Fruit fly (Drosophila melanogaster): Measurements from ENCODE around the gene CG33647.

The CG33647 gene

DNA sequence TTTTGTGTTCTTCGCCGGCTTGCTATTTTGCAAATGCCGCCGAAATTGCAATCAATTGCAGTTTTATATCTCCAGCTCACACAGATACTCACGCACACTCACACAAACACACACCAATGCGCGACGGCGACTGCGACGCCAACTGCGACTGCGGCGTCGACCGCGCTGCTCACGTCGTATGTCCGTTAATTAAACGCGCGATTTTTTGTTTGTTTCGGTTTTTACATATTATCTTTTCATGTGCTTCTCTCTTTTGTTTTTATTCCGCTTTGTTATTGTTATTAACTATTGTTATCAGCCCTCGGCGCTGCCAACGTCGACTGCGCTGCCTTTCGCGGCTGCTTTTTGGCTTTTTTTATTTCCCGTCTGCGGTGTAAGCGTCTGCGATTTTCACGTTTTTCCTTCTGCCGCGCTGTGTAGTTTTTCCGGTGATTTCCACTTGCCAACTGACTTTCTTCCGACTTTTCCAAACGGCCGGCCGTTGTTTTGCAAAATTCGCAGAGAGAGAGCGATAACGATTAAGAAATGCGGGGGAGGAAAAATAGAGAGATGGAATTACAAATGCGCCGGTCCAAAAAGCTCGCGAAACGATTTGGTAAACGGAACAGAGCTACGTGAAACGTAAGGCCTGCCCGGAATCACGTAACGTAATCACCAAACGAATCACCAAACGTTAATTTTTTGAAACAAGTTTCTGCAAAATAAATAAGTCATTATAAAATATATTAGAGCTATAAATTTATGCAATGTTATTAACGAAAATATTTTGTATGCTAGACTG is 1.0 kb upstream of the CG33647 start, which contains the start of gene fz2:
fz2 (minus strand) TSS at position 452 of the 781 bp plus-strand sequence.
- TF ChIP-seq foxo (GFP tag; optimal IDR thresholded peaks at IDR 0.05) (no peak), rgr (GFP tag; optimal IDR thresholded peaks at IDR 0.05) (no peak), usp (GFP tag; optimal IDR thresholded peaks at IDR 0.05) (no peak), woc (GFP tag; optimal IDR thresholded peaks at IDR 0.05) (no peak), Dfd (GFP tag; optimal IDR thresholded peaks at IDR 0.05) (no peak), GATAd (GFP tag; optimal IDR thresholded peaks at IDR 0.05) (no peak), h (GFP tag; optimal IDR thresholded peaks at IDR 0.05) (no peak)

dm6 chr3L:19236554-19236953 is 394 bp downstream of the CG33647 start:
- TF ChIP-seq Dfd (GFP tag; optimal IDR thresholded peaks at IDR 0.05) (no peak), OdsH (GFP tag; optimal IDR thresholded peaks at IDR 0.05) (no peak), sv (GFP tag; optimal IDR thresholded peaks at IDR 0.05) (no peak), Hr78 (GFP tag; optimal IDR thresholded peaks at IDR 0.05) (no peak), Mio (GFP tag; optimal IDR thresholded peaks at IDR 0.05) (no peak), dsf (GFP tag; optimal IDR thresholded peaks at IDR 0.05; ENCODE audit: borderline replicate concordance) (no peak), Vsx2 (GFP tag; optimal IDR thresholded peaks at IDR 0.05; ENCODE audit: partially characterized antibody) (no peak), Myc (optimal IDR thresholded peaks at IDR 0.05) (no peak), sage (GFP tag; optimal IDR thresholded peaks at IDR 0.05) (no peak), Jra (GFP tag; optimal IDR thresholded peaks at IDR 0.05) (no peak), Rel (GFP tag; optimal IDR thresholded peaks at IDR 0.05) (no peak), Rel (tag; optimal IDR thresholded peaks at IDR 0.05) (no peak), Dif (GFP tag; optimal IDR thresholded peaks at IDR 0.05; ENCODE audit: partially characterized antibody) (no peak), ey (GFP tag; optimal IDR thresholded peaks at IDR 0.05) (no peak), br (GFP tag; optimal IDR thresholded peaks at IDR 0.05) (no peak), Sp1 (GFP tag; optimal IDR thresholded peaks at IDR 0.05) (no peak), CG32264 (GFP tag; optimal IDR thresholded peaks at IDR 0.05) (no peak), GATAd (GFP tag; optimal IDR thresholded peaks at IDR 0.05) (no peak), Abd-B (GFP tag; optimal IDR thresholded peaks at IDR 0.05) (no peak)

DNA sequence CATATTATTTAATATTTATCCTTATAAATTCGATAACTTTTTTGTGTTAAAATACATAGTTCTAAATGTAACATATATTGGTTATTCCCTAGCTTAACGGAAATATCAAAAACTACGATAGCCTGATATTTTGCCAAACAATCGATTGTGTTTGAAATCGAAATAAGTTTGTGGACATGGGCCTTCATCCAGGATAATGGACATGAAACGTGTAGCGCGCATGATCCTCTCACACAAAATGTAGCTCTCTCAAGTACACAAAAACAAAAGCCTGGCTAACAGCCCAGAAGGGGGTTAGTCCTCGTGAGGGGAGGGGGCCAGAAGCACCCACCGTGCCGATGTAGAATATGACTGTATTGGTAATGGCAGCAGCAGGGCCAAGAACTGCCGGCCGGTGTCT is 1.6 kb downstream of the CG33647 start:
- TF ChIP-seq ey (GFP tag; optimal IDR thresholded peaks at IDR 0.05): no peak
- no peak for TF ChIP-seq brk (GFP tag; optimal IDR thresholded peaks at IDR 0.05)
- no peak for TF ChIP-seq br (GFP tag; optimal IDR thresholded peaks at IDR 0.05)
- TF ChIP-seq Myc (optimal IDR thresholded peaks at IDR 0.05): no peak
- TF ChIP-seq Dif (GFP tag; optimal IDR thresholded peaks at IDR 0.05; ENCODE audit: partially characterized antibody): no peak
- no peak for TF ChIP-seq CG9705 (GFP tag; optimal IDR thresholded peaks at IDR 0.05)
- no peak for TF ChIP-seq jim (GFP tag; optimal IDR thresholded peaks at IDR 0.05)
- TF ChIP-seq pan (optimal IDR thresholded peaks at IDR 0.05): no peak
- no peak for TF ChIP-seq Dfd (GFP tag; optimal IDR thresholded peaks at IDR 0.05)
- TF ChIP-seq Rel (GFP tag; optimal IDR thresholded peaks at IDR 0.05): no peak
- TF ChIP-seq Rel (tag; optimal IDR thresholded peaks at IDR 0.05): no peak
- TF ChIP-seq Hnf4 (GFP tag; optimal IDR thresholded peaks at IDR 0.05): no peak
- no peak for TF ChIP-seq foxo (GFP tag; optimal IDR thresholded peaks at IDR 0.05)
- no peak for TF ChIP-seq Mio (GFP tag; optimal IDR thresholded peaks at IDR 0.05)
- no peak for TF ChIP-seq Sp1 (GFP tag; optimal IDR thresholded peaks at IDR 0.05)
- TF ChIP-seq psq (GFP tag; optimal IDR thresholded peaks at IDR 0.05): no peak
- TF ChIP-seq N (GFP tag; optimal IDR thresholded peaks at IDR 0.05): no peak
- no peak for TF ChIP-seq Hr78 (GFP tag; optimal IDR thresholded peaks at IDR 0.05)
- TF ChIP-seq Abd-B (GFP tag; optimal IDR thresholded peaks at IDR 0.05): no peak
- TF ChIP-seq woc (GFP tag; optimal IDR thresholded peaks at IDR 0.05): no peak
- no peak for TF ChIP-seq lola (GFP tag; optimal IDR thresholded peaks at IDR 0.05)

dm6 chr3L:19251643-19252042 is 15.5 kb downstream of the CG33647 start:
- no peak for TF ChIP-seq CG32264 (GFP tag; optimal IDR thresholded peaks at IDR 0.05)
- TF ChIP-seq tai (GFP tag; optimal IDR thresholded peaks at IDR 0.05): no peak
- TF ChIP-seq psq (GFP tag; optimal IDR thresholded peaks at IDR 0.05): no peak
- TF ChIP-seq HLH106 (tag; optimal IDR thresholded peaks at IDR 0.05): no peak
- TF ChIP-seq Hnf4 (GFP tag; optimal IDR thresholded peaks at IDR 0.05): no peak
- TF ChIP-seq rgr (GFP tag; optimal IDR thresholded peaks at IDR 0.05): no peak
- TF ChIP-seq jim (GFP tag; optimal IDR thresholded peaks at IDR 0.05): no peak
- no peak for TF ChIP-seq CrebA (GFP tag; optimal IDR thresholded peaks at IDR 0.05; ENCODE audit: borderline replicate concordance)
- TF ChIP-seq Vsx2 (GFP tag; optimal IDR thresholded peaks at IDR 0.05; ENCODE audit: partially characterized antibody): no peak
- no peak for TF ChIP-seq Hr83 (GFP tag; optimal IDR thresholded peaks at IDR 0.05; ENCODE audit: poor library complexity, severe bottlenecking)
- no peak for TF ChIP-seq Hr78 (GFP tag; optimal IDR thresholded peaks at IDR 0.05)
- TF ChIP-seq dmrt93B (GFP tag; optimal IDR thresholded peaks at IDR 0.05): no peak
- TF ChIP-seq N (GFP tag; optimal IDR thresholded peaks at IDR 0.05): no peak
- no peak for TF ChIP-seq woc (GFP tag; optimal IDR thresholded peaks at IDR 0.05)
- TF ChIP-seq CG9705 (GFP tag; optimal IDR thresholded peaks at IDR 0.05): no peak
- no peak for TF ChIP-seq Myc (optimal IDR thresholded peaks at IDR 0.05)
- TF ChIP-seq usp (GFP tag; optimal IDR thresholded peaks at IDR 0.05): no peak
- no peak for TF ChIP-seq pan (optimal IDR thresholded peaks at IDR 0.05)

Data from whole organism, wandering third instar larva.